Worm (Caenorhabditis elegans) whole organism, L3 larva: ENCODE results near the gene C54F6.5.

Experiments
- ama-1 ChIP-seq: fragments of 150-350 bp; optimal IDR thresholded peaks from 2 replicates; lab custom pipeline; 2018
- ceh-16 ChIP-seq: sonication (generic microtip); optimal IDR thresholded peaks from 2 replicates; lab custom pipeline; 2017; ENCODE audit warnings: missing biosample characterization, missing genetic modification characterization
- elt-1 ChIP-seq: fragments of 150-350 bp; optimal IDR thresholded peaks from 2 replicates; lab custom pipeline; 2014; ENCODE audit warnings: missing biosample characterization, missing genetic modification characterization
- nhr-11 ChIP-seq: fragments of 150-350 bp; optimal IDR thresholded peaks from 2 replicates; lab custom pipeline; 2014; ENCODE audit warnings: missing biosample characterization, missing genetic modification characterization
- nhr-25 ChIP-seq: sonication (generic microtip); optimal IDR thresholded peaks from 2 replicates; lab custom pipeline; 2017; ENCODE audit warnings: missing biosample characterization, missing genetic modification characterization
- nhr-76 ChIP-seq: fragments of 150-350 bp; sonication (generic microtip); optimal IDR thresholded peaks from 5 replicates; lab custom pipeline; 2014; ENCODE audit warnings: missing biosample characterization, missing genetic modification characterization
- nhr-77 ChIP-seq: fragments of 150-350 bp; optimal IDR thresholded peaks from 2 replicates; lab custom pipeline; 2014; ENCODE audit warnings: missing biosample characterization, missing genetic modification characterization
- pha-4 ChIP-seq: fragments of 150-350 bp; optimal IDR thresholded peaks from 2 replicates; lab custom pipeline; 2014; ENCODE audit warnings: missing biosample characterization, missing genetic modification reagents, missing genetic modification characterization
- snpc-4 ChIP-seq: fragments of 150-350 bp; optimal IDR thresholded peaks from 2 replicates; lab custom pipeline; 2014; ENCODE audit warnings: missing biosample characterization, missing genetic modification characterization
- tbx-2 ChIP-seq: sonication (generic microtip); optimal IDR thresholded peaks from 2 replicates; lab custom pipeline; 2016; ENCODE audit warnings: mild to moderate bottlenecking, missing genetic modification characterization, missing compliant biosample characterization
- unc-39 ChIP-seq: sonication (generic microtip); optimal IDR thresholded peaks from 4 replicates; lab custom pipeline; 2017; ENCODE audit warnings: missing biosample characterization, missing genetic modification characterization
- unc-62 ChIP-seq: fragments of 150-350 bp; sonication (generic microtip); optimal IDR thresholded peaks from 4 replicates; lab custom pipeline; 2014; ENCODE audit warnings: missing biosample characterization, missing genetic modification reagents, missing genetic modification characterization
- zag-1 ChIP-seq: fragments of 150-350 bp; optimal IDR thresholded peaks from 2 replicates; lab custom pipeline; 2014; ENCODE audit warnings: missing biosample characterization, missing genetic modification characterization
- ztf-11 ChIP-seq: fragments of 150-350 bp; optimal IDR thresholded peaks from 2 replicates; lab custom pipeline; 2014; ENCODE audit warnings: missing biosample characterization, missing genetic modification characterization

DNA sequence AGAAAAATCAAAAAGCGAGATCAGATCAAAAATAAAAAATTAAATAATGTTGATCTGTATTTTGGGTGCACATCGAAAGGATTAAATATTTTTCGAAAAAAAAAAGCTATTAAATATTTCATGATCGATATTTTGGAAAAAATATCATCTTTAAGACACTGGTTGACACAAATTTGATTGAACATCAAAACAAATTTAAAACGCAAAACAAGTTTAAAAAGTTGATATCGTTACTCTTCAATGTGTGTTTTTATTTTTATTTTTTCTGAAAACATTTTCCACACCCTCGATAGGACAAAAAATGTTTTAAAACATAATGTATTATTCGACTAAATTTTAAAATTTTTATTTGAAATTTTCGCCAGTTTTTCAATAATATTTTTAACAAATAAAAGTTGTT, 9.1 kb downstream of the C54F6.5 start, which contains the start of gene C54F6.12:
- no peak for TF ChIP-seq ceh-16 (tag; lab: Kevin White, UChicago)
- no peak for TF ChIP-seq elt-1 (tag; lab: Kevin White, UChicago)
- TF ChIP-seq unc-62 (GFP tag; lab: Kevin White, UChicago): no peak
- TF ChIP-seq unc-39 (tag; lab: Kevin White, UChicago): no peak
- no peak for TF ChIP-seq snpc-4 (tag; lab: Kevin White, UChicago)
- TF ChIP-seq zag-1 (tag; lab: Kevin White, UChicago): no peak
- TF ChIP-seq ama-1 (lab: Kevin White, UChicago): no peak
- TF ChIP-seq ztf-11 (tag; lab: Kevin White, UChicago): no peak
- no peak for TF ChIP-seq nhr-11 (tag; lab: Kevin White, UChicago)
- no peak for TF ChIP-seq nhr-76
- TF ChIP-seq pha-4 (tag; lab: Kevin White, UChicago): no peak
- TF ChIP-seq nhr-25 (tag; lab: Kevin White, UChicago): no peak
- TF ChIP-seq nhr-77: no peak
- TF ChIP-seq tbx-2 (tag; lab: Kevin White, UChicago): no peak
